Worm (Caenorhabditis elegans): Measurements from ENCODE around the gene D2096.12.
"Not testable (repeated sequence)": the region's sequence is repeated elsewhere in the genome, so short reads cannot be mapped to it uniquely, and the experiment has no call there.

The D2096.12 gene

DNA sequence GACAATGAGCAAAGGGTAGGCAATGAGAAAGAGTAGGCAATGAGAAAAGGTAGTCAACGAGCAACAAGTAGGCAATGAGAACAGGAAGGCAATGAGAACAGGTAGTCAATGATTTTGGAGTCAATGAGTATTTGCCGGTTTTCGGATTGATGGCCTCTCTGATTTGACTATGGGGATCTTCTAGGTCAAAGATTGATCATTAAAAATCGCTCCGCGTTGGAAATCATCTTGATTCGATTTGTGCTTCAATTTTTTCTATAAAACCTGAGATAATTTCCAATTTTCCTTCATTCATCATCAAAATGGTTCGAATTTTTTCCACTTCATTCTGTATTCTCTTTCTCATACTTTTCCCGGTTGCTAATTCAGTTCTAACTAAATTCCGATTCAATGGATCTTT, 11.2 kb upstream of the D2096.12 start, which contains the start of gene F17E9.16:
F17E9.16 (plus strand) TSS at position 301 of the 400 bp plus-strand sequence.
- not testable (repeated sequence) for TF ChIP-seq lin-32 (GFP tag; optimal IDR thresholded peaks at IDR 0.05); hlh-1 (tag; optimal IDR thresholded peaks at IDR 0.05); drap-1 (GFP tag; optimal IDR thresholded peaks at IDR 0.05)

DNA sequence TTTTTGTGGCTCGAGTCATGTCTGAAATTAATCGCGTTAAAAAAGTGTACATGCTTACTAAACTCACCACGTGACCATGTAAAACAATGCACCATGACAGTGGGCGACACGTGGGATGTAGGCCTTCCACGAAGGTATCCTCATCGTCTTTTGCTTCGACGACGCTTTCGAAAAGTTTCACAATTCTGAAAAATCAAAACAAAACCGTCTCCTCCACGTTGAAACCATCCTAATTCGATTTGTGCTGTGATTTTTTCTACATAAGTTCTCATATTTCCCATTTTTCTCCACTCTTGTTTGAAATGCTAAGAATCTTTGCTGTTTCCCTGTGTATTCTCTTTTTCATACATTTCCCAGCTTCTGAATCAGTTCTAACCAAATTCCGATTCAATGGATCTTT, 8.7 kb upstream of the D2096.12 start, which contains the start of gene F17E9.3:
F17E9.3 (plus strand) TSS at position 301 of the 400 bp plus-strand sequence.
- TF ChIP-seq nhr-76 (tag; optimal IDR thresholded peaks at IDR 0.05) (no peak), snpc-4 (tag; optimal IDR thresholded peaks at IDR 0.05) (no peak), tbx-8 (GFP tag; optimal IDR thresholded peaks at IDR 0.05) (no peak), ztf-11 (tag; optimal IDR thresholded peaks at IDR 0.05) (no peak), ceh-39 (tag; optimal IDR thresholded peaks at IDR 0.05) (no peak), M03D4.4 (tag; optimal IDR thresholded peaks at IDR 0.05) (no peak), blmp-1 (tag; optimal IDR thresholded peaks at IDR 0.05) (no peak), ceh-43 (GFP tag; optimal IDR thresholded peaks at IDR 0.05) (no peak), sem-2 (GFP tag; optimal IDR thresholded peaks at IDR 0.05) (no peak), bed-3 (GFP tag; optimal IDR thresholded peaks at IDR 0.05) (no peak), elt-1 (tag; optimal IDR thresholded peaks at IDR 0.05; ENCODE audit: borderline replicate concordance, insufficient read depth) (no peak), ham-2 (GFP tag; optimal IDR thresholded peaks at IDR 0.05) (no peak), ces-1 (GFP tag; optimal IDR thresholded peaks at IDR 0.05) (no peak), flh-1 (GFP tag; optimal IDR thresholded peaks at IDR 0.05) (no peak), nhr-12 (tag; optimal IDR thresholded peaks at IDR 0.05) (no peak), unc-62 (GFP tag; optimal IDR thresholded peaks at IDR 0.05) (no peak)

DNA sequence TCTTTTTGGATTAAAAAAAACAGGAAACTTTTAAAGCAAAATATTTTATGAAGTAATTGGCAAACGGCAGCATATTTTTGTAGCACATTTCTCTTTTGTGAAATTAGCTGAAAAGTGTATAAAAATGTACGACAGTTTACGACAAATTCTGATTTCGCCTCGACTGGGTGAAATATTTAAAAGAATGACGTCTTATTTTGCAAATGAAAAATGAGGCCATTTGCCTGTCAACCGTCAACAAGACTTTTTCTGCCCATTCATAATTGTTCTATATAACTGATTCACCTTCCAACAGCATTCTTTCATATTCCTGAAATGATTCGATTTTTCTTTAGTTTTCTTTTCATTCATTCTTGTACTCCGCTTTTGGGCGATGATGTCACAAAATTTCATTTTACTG, 7.7 kb upstream of the D2096.12 start, which contains the start of the genes F17E9.2 and col-116:
F17E9.2 (plus strand) TSS at position 301 of the 400 bp plus-strand sequence.
col-116 (plus strand) TSS at position 315 of the 400 bp plus-strand sequence.
- no peak for TF ChIP-seq sem-2 (GFP tag; optimal IDR thresholded peaks at IDR 0.05)
- no peak for TF ChIP-seq mep-1 (tag; optimal IDR thresholded peaks at IDR 0.05)
- no peak for TF ChIP-seq unc-39 (tag; optimal IDR thresholded peaks at IDR 0.05)
- no peak for TF ChIP-seq mls-2 (tag; optimal IDR thresholded peaks at IDR 0.05)
- no peak for TF ChIP-seq pha-4 (tag; optimal IDR thresholded peaks at IDR 0.05)
- no peak for TF ChIP-seq ham-2 (GFP tag; optimal IDR thresholded peaks at IDR 0.05)
- no peak for TF ChIP-seq M03D4.4 (tag; optimal IDR thresholded peaks at IDR 0.05)

DNA sequence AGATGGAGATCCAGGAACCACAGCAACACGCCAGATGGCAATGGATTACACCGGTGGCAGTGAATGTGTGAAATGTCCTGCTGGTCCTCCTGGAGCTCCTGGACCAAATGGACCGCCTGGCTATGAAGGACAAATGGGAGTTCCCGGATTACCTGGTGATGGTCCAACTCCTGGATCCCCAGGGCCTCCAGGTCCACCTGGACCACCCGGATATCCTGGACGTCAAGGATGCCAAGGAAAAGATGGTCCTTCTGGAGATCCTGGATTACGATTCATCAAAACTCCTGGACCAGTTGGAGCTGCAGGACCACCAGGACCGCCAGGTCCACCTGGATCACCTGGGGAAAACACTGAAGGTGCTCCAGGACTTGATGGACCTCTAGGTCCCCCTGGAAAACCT, 6.0 kb upstream of the D2096.12 start:
- TF ChIP-seq drap-1 (GFP tag; optimal IDR thresholded peaks at IDR 0.05) (no peak), lin-13 (tag; optimal IDR thresholded peaks at IDR 0.05) (no peak), M03D4.4 (tag; optimal IDR thresholded peaks at IDR 0.05) (no peak), lin-32 (GFP tag; optimal IDR thresholded peaks at IDR 0.05) (no peak), tbx-8 (GFP tag; optimal IDR thresholded peaks at IDR 0.05) (no peak), ceh-39 (tag; optimal IDR thresholded peaks at IDR 0.05) (no peak), sptf-1 (tag; optimal IDR thresholded peaks at IDR 0.05) (no peak)

DNA sequence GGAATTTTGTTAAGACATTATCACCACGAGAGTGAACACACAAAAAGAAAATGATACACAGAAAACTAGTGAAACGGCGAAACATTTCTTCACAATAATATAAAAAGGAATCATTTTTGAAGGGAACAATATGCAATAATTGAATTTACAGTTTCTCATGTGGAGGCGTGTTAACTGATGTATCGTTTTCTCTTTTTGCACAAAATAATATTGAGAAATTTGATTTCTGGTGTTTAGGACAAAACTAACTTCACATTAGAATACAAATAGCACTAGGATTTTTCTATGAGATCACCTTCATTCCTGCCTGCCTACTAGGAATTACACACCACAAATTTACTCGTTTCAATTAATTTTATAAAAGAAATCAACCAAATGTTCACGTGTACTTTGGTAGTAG, 4.8 kb upstream of the D2096.12 start, which contains the start of gene D2096.13:
D2096.13 (minus strand) TSS at position 101 of the 400 bp plus-strand sequence.
- no peak for TF ChIP-seq drap-1 (GFP tag; optimal IDR thresholded peaks at IDR 0.05)
- TF ChIP-seq sptf-1 (tag; optimal IDR thresholded peaks at IDR 0.05) = no peak
- TF ChIP-seq flh-1 (GFP tag; optimal IDR thresholded peaks at IDR 0.05) = no peak
- no peak for TF ChIP-seq unc-39 (tag; optimal IDR thresholded peaks at IDR 0.05)
- no peak for TF ChIP-seq mab-5 (tag; optimal IDR thresholded peaks at IDR 0.05)
- TF ChIP-seq nhr-2 (tag; optimal IDR thresholded peaks at IDR 0.05) = no peak
- no peak for TF ChIP-seq nhr-76 (tag; optimal IDR thresholded peaks at IDR 0.05)

DNA sequence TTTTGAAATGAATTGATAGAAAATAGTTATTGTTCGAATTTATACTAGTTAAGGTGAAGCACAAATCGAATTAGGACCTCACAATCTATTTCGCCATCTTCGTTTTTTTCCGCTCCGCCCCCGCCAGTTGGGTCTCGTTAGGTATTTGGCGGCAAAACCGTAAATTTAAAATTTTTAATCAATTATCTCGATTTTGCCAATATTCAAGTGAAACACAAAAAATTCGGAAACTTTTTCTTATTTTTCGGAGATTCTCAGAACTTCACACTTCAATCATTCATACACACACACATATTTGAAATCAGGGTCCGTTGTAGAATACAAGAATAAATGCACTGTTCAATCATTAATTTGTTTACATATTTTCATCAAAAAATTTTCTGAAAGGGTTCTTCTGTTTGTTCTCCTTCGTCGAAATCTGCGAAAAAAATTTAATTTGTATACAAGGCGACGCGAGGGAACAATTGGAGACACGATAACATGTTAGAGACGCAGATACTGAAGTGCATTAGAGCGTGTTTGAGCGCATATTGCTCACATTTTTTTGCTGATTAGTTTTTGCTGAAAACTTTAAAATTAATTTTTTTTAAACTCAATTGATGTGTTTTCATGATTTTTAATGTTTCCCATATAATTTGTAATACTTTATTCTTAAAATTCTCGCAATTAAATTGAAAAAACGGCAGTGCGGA, 3.4 kb upstream of the D2096.12 start, which contains the start of gene D2096.5:
D2096.5 (minus strand) TSS at position 51 of the 692 bp plus-strand sequence.
- TF ChIP-seq mep-1 (tag; optimal IDR thresholded peaks at IDR 0.05) (peak; percentile 27), hlh-1 (tag; optimal IDR thresholded peaks at IDR 0.05) (no peak), nhr-237 (tag; optimal IDR thresholded peaks at IDR 0.05) (peak; percentile 2), ces-1 (GFP tag; optimal IDR thresholded peaks at IDR 0.05) (peak; percentile 89), ceh-83 (GFP tag; optimal IDR thresholded peaks at IDR 0.05) (no peak), nhr-76 (tag; optimal IDR thresholded peaks at IDR 0.05) (no peak)

All from whole organism, mixed stage, embryonic.